Worm (Caenorhabditis elegans): Measurements from ENCODE around the gene F59B2.12.

- TF ChIP-seq ztf-18 (tag; optimal IDR thresholded peaks at IDR 0.05) (no peak), ceh-58 (GFP tag; IDR thresholded peaks at IDR 0.05) (no peak), Y53F4B.3 (GFP tag; IDR thresholded peaks at IDR 0.05) (no peak), C17E4.6 (GFP tag; IDR thresholded peaks at IDR 0.05) (no peak), athp-1 (tag; optimal IDR thresholded peaks at IDR 0.05) (no peak)
These were observed 17.6 kb downstream of the F59B2.12 start for ce11 chrIII:9035037-9035436.
